Fruit fly (Drosophila melanogaster) whole organism: ENCODE results near the gene Mkk4.

Experiments used
- CG8478 ChIP-seq: fragments of >200 bp; optimal IDR thresholded peaks from 2 replicates; lab custom pipeline; 2018; ENCODE audit warnings: inconsistent platforms
- Dll ChIP-seq: fragments of >200 bp; optimal IDR thresholded peaks from 2 replicates; lab custom pipeline; 2017
- EcR ChIP-seq, 2 experiments: fragments of >200 bp; optimal IDR thresholded peaks; 2 replicates each; lab custom pipeline; 2017; ENCODE audit warnings: missing biosample characterization in 2 of 2, missing genetic modification characterization in 2 of 2, missing genetic modification reagents in 2 of 2
- pan ChIP-seq: fragments of >200 bp; optimal IDR thresholded peaks from 2 replicates; lab custom pipeline; 2017
- psq ChIP-seq: fragments of >200 bp; optimal IDR thresholded peaks from 2 replicates; lab custom pipeline; 2017
- usp ChIP-seq: fragments of >200 bp; optimal IDR thresholded peaks from 2 replicates; lab custom pipeline; 2017; ENCODE audit warnings: missing biosample characterization, missing genetic modification characterization, mixed read lengths

The Mkk4 gene

DNA sequence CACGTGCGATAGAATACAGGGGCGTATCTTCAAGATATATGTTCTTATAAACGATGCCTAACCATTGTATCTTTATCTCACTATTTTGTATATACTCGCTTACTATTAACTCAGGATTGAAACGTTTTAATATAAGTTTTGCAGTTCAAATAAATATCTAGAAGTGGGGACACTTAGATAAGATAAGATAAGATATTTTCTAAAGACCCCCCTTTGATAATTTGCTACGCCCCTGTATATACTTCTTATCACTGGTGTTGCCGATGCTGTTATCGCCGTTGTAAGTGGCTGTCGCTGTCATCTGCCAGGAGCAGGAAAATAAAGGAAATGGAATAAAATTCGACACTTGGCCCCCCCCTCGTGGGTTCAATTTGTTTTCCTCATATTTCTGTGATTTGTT, 34.4 kb downstream of the Mkk4 start:
- TF ChIP-seq pan (no peak), CG8478 (lab: Kevin White, UChicago) (no peak), Dll (lab: Kevin White, UChicago) (no peak), EcR (GFP tag; optimal IDR thresholded peaks at IDR 0.05; lab: Kevin White, UChicago) (no peak), psq (no peak), usp (GFP tag; lab: Kevin White, UChicago) (no peak)
